Worm (Caenorhabditis elegans) whole organism, young adult: ENCODE data around the gene ram-5.

Experiments used
- D2030.7 ChIP-seq: fragments of 200-800 bp; sonication (Bioruptor generic); IDR thresholded peaks from 2 replicates; pipeline ENCODE4 v1.3.6; 2022; ENCODE audit warnings: missing genetic modification reagents, missing genetic modification characterization, missing compliant biosample characterization
- F49E8.2 ChIP-seq: sonication (generic microtip); optimal IDR thresholded peaks from 3 replicates; lab custom pipeline; 2017; ENCODE audit warnings: missing genetic modification characterization, mild to moderate bottlenecking, missing compliant biosample characterization, antibody characterized with exemption, moderate library complexity; ENCODE audit not compliant: insufficient read depth
- F57C9.4 ChIP-seq: sonication (generic microtip); optimal IDR thresholded peaks from 2 replicates; lab custom pipeline; 2017; ENCODE audit warnings: mild to moderate bottlenecking, missing genetic modification characterization, missing compliant biosample characterization
- K12H6.12 ChIP-seq: fragments of 200-800 bp; sonication (Bioruptor generic); optimal IDR thresholded peaks from 2 replicates; lab custom pipeline; 2018; ENCODE audit warnings: mild to moderate bottlenecking, missing genetic modification characterization, missing compliant biosample characterization
- ama-1 ChIP-seq, 3 experiments: fragments of 150-350 bp in 1 of 3; sonication (generic microtip) in 2 of 3; optimal IDR thresholded peaks; 2 replicates each; lab custom pipeline; 2014 to 2018; ENCODE audit warnings: missing biosample characterization in 2 of 3, missing genetic modification characterization in 2 of 3, missing genetic modification reagents in 2 of 3
- hlh-12 ChIP-seq: sonication (generic microtip); optimal IDR thresholded peaks from 2 replicates; lab custom pipeline; 2016; ENCODE audit warnings: missing genetic modification characterization, missing compliant biosample characterization
- lag-1 ChIP-seq: fragments of 200-800 bp; sonication (Bioruptor generic); IDR thresholded peaks from 2 replicates; pipeline ENCODE4 v1.3.6; 2022; ENCODE audit warnings: missing genetic modification reagents, missing genetic modification characterization, missing compliant biosample characterization
- lsy-27 ChIP-seq: sonication (generic microtip); optimal IDR thresholded peaks from 2 replicates; lab custom pipeline; 2017; ENCODE audit warnings: missing genetic modification characterization, mild to moderate bottlenecking, missing compliant biosample characterization, antibody characterized with exemption, missing genotype, borderline replicate concordance; ENCODE audit not compliant: insufficient read depth
- nfya-1 ChIP-seq: sonication (generic microtip); optimal IDR thresholded peaks from 2 replicates; lab custom pipeline; 2017; ENCODE audit warnings: antibody characterized with exemption, missing compliant biosample characterization, missing genetic modification characterization, borderline replicate concordance; ENCODE audit not compliant: insufficient read depth
- rcor-1 ChIP-seq: fragments of 200-800 bp; sonication (Bioruptor generic); IDR thresholded peaks from 2 replicates; pipeline ENCODE4 v1.3.6; 2022; ENCODE audit warnings: missing genetic modification reagents, missing genetic modification characterization, missing compliant biosample characterization
- snpc-4 ChIP-seq, 5 experiments: fragments of 150-350 bp in 1 of 5; sonication (generic microtip) in 4 of 5; optimal IDR thresholded peaks; 2 replicates each; lab custom pipeline; 2014 to 2018; ENCODE audit warnings: missing genetic modification characterization in 5 of 5, missing biosample characterization in 3 of 5, antibody characterized with exemption in 2 of 5, mild to moderate bottlenecking in 2 of 5, missing compliant biosample characterization in 2 of 5, missing genotype in 2 of 5, moderate library complexity in 2 of 5, missing genetic modification reagents in 1 of 5
- unc-130 ChIP-seq: sonication (generic microtip); optimal IDR thresholded peaks from 2 replicates; lab custom pipeline; 2016; ENCODE audit warnings: missing genetic modification reagents, missing genetic modification characterization, missing compliant biosample characterization

DNA sequence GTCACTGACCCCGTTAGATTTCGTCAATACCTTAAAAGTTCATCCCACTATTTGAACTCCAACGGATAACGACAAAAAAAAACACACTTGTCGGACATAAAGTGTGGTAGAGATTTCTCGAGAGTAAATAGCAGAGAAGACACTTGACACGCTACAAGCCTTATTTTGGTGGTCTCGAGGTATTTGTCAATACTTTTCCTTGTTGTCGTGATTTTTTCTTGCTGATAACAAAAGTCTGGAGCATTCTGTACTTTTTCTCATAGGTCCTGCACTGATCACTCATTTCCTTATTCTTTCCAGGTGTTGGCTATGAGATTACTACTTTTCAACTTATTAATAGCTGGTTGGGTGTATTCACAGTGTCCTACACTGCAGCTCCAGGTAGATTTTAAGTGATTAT lies 22.5 kb downstream of the ram-5 start, which contains the start of gene lron-1:
- TF ChIP-seq hlh-12 (tag; lab: Kevin White, UChicago): no peak
- no peak for TF ChIP-seq F57C9.4 (tag; lab: Kevin White, UChicago)
- no peak for TF ChIP-seq F49E8.2 (tag; lab: Kevin White, UChicago)
- no peak for TF ChIP-seq D2030.7 (GFP tag; lab: Robert Waterston, UW)
- TF ChIP-seq K12H6.12 (tag; lab: Kevin White, UChicago): no peak
- no peak for TF ChIP-seq nfya-1 (tag; lab: Kevin White, UChicago)
- no peak for TF ChIP-seq ama-1 (optimal IDR thresholded peaks at IDR 0.05; lab: Kevin White, UChicago)
- TF ChIP-seq ama-1 (GFP tag; optimal IDR thresholded peaks at IDR 0.05; lab: Kevin White, UChicago): no peak
- no peak for TF ChIP-seq snpc-4 (GFP tag; optimal IDR thresholded peaks at IDR 0.05; lab: Kevin White, UChicago)
- TF ChIP-seq snpc-4 (tag; optimal IDR thresholded peaks at IDR 0.05; lab: Kevin White, UChicago): no peak
- no peak for TF ChIP-seq lsy-27 (tag; lab: Kevin White, UChicago)
- no peak for TF ChIP-seq unc-130 (GFP tag; lab: Kevin White, UChicago)
- no peak for TF ChIP-seq rcor-1 (GFP tag; lab: Robert Waterston, UW)
- no peak for TF ChIP-seq lag-1 (GFP tag; lab: Robert Waterston, UW)
